Fruit fly (Drosophila melanogaster) whole organism, embryonic: Measurements from ENCODE around the gene Cdk1.
A peak's percentile ranks its signal among the peaks of the same experiment; 100 is the strongest.

ENCODE experiments used
- Ada2b ChIP-seq: fragments of 200-800 bp; sonication (Bioruptor generic); IDR thresholded peaks from 2 replicates; pipeline ENCODE4 v1.3.6; 2022; ENCODE audit warnings: missing biosample characterization, missing genetic modification characterization
- Bgb ChIP-seq: fragments of 200-800 bp; sonication (Bioruptor generic); IDR thresholded peaks from 2 replicates; pipeline ENCODE4 v1.3.6; 2022; ENCODE audit warnings: missing biosample characterization, missing genetic modification characterization; ENCODE audit not compliant: partially characterized antibody
- CG10431 ChIP-seq: fragments of 200-800 bp; sonication (Bioruptor generic); optimal IDR thresholded peaks from 3 replicates; lab custom pipeline; 2018; ENCODE audit warnings: missing biosample characterization, mild to moderate bottlenecking, missing genetic modification characterization
- CG16779 ChIP-seq: fragments of 200-800 bp; sonication (Bioruptor generic); IDR thresholded peaks from 2 replicates; pipeline ENCODE4 v1.3.6; 2022; ENCODE audit warnings: missing biosample characterization, missing genetic modification characterization
- CG16863 ChIP-seq: fragments of 200-800 bp; sonication (Bioruptor generic); optimal IDR thresholded peaks from 3 replicates; lab custom pipeline; 2016; ENCODE audit warnings: missing biosample characterization, missing genetic modification characterization
- CG17802 ChIP-seq: fragments of 200-800 bp; sonication (Bioruptor generic); optimal IDR thresholded peaks from 2 replicates; lab custom pipeline; 2018; ENCODE audit warnings: missing biosample characterization, mild to moderate bottlenecking, missing genetic modification characterization, moderate library complexity
- CG2199 ChIP-seq: fragments of 200-800 bp; sonication (Bioruptor generic); IDR thresholded peaks from 3 replicates; pipeline ENCODE4 v1.3.6; 2022; ENCODE audit warnings: missing biosample characterization, missing genetic modification characterization
- CG30403 ChIP-seq: fragments of 200-800 bp; sonication (Bioruptor generic); optimal IDR thresholded peaks from 3 replicates; lab custom pipeline; 2016; ENCODE audit warnings: missing biosample characterization, missing genetic modification characterization
- CG31365 ChIP-seq: fragments of 200-800 bp; sonication (Bioruptor generic); optimal IDR thresholded peaks from 2 replicates; lab custom pipeline; 2018; ENCODE audit warnings: missing biosample characterization, mild to moderate bottlenecking, missing genetic modification characterization
- CG4360 ChIP-seq: fragments of 200-800 bp; sonication (Bioruptor generic); IDR thresholded peaks from 2 replicates; pipeline ENCODE4 v1.3.6; 2022; ENCODE audit warnings: missing biosample characterization, missing genetic modification characterization
- CG43689 ChIP-seq: fragments of 200-800 bp; sonication (Bioruptor generic); IDR thresholded peaks from 2 replicates; pipeline ENCODE4 v1.3.6; 2022; ENCODE audit warnings: missing biosample characterization, missing genetic modification characterization
- CG6175 ChIP-seq: fragments of 200-800 bp; sonication (Bioruptor generic); IDR thresholded peaks from 3 replicates; pipeline ENCODE4 v1.3.6; 2022; ENCODE audit warnings: missing biosample characterization, missing genetic modification characterization
- CG8924 ChIP-seq: fragments of 200-800 bp; optimal IDR thresholded peaks from 3 replicates; lab custom pipeline; 2019; ENCODE audit warnings: missing biosample characterization, mild to moderate bottlenecking, missing genetic modification characterization, moderate library complexity
- CG9876 ChIP-seq: fragments of 200-800 bp; sonication (Bioruptor generic); optimal IDR thresholded peaks from 2 replicates; lab custom pipeline; 2016; ENCODE audit warnings: missing biosample characterization, missing genetic modification characterization
- D19B ChIP-seq: fragments of 200-800 bp; sonication (Bioruptor generic); optimal IDR thresholded peaks from 2 replicates; lab custom pipeline; 2017; ENCODE audit warnings: missing biosample characterization, mild to moderate bottlenecking, missing genetic modification characterization
- Deaf1 ChIP-seq: fragments of 200-800 bp; optimal IDR thresholded peaks from 3 replicates; lab custom pipeline; 2019; ENCODE audit warnings: missing biosample characterization, mild to moderate bottlenecking, missing genetic modification characterization, moderate library complexity
- Dip2 ChIP-seq: fragments of 200-800 bp; sonication (Bioruptor generic); IDR thresholded peaks from 2 replicates; pipeline ENCODE4 v1.3.6; 2022; ENCODE audit warnings: missing biosample characterization, missing genetic modification characterization
- Ets65A ChIP-seq: fragments of 200-800 bp; sonication (Bioruptor generic); peaks from one replicate; lab custom pipeline; 2016; ENCODE audit warnings: missing biosample characterization, missing genetic modification characterization
- HLH4C ChIP-seq: fragments of 200-800 bp; sonication (Bioruptor generic); IDR thresholded peaks from 3 replicates; pipeline ENCODE4 v1.3.6; 2022; ENCODE audit warnings: missing biosample characterization, missing genetic modification characterization; ENCODE audit not compliant: partially characterized antibody
- HmgD ChIP-seq: fragments of 200-800 bp; sonication (Bioruptor generic); optimal IDR thresholded peaks from 3 replicates; lab custom pipeline; 2016; ENCODE audit warnings: missing biosample characterization, missing genetic modification characterization
- Hmx ChIP-seq: fragments of 200-800 bp; sonication (Bioruptor generic); optimal IDR thresholded peaks from 2 replicates; lab custom pipeline; 2016; ENCODE audit warnings: missing biosample characterization, missing genetic modification characterization
- Lpt ChIP-seq: fragments of >200 bp; optimal IDR thresholded peaks from 2 replicates; lab custom pipeline; 2018; ENCODE audit warnings: missing biosample characterization, missing genetic modification characterization
- Max ChIP-seq: fragments of 200-800 bp; sonication (Bioruptor generic); optimal IDR thresholded peaks from 2 replicates; lab custom pipeline; 2016; ENCODE audit warnings: missing biosample characterization, mild to moderate bottlenecking, missing genetic modification characterization
- Scr ChIP-seq: fragments of 200-800 bp; sonication (Bioruptor generic); IDR thresholded peaks from 2 replicates; pipeline ENCODE4 v1.3.6; 2022; ENCODE audit warnings: missing biosample characterization, missing genetic modification characterization; ENCODE audit not compliant: partially characterized antibody
- Xrp1 ChIP-seq: fragments of 200-800 bp; sonication (Bioruptor generic); IDR thresholded peaks from 2 replicates; pipeline ENCODE4 v1.3.6; 2022; ENCODE audit warnings: missing biosample characterization, missing genetic modification characterization
- ac ChIP-seq: fragments of 200-800 bp; sonication (Bioruptor generic); optimal IDR thresholded peaks from 3 replicates; lab custom pipeline; 2017; ENCODE audit warnings: missing biosample characterization, mild to moderate bottlenecking, missing genetic modification characterization
- ato ChIP-seq: fragments of 200-800 bp; sonication (Bioruptor generic); IDR thresholded peaks from 2 replicates; pipeline ENCODE4 v1.3.6; 2022; ENCODE audit warnings: missing biosample characterization, missing genetic modification characterization; ENCODE audit not compliant: partially characterized antibody
- cas ChIP-seq: fragments of 200-800 bp; sonication (Bioruptor generic); IDR thresholded peaks from 2 replicates; pipeline ENCODE4 v1.3.6; 2022; ENCODE audit warnings: missing biosample characterization, missing genetic modification characterization
- cwo ChIP-seq: fragments of 200-800 bp; sonication (Bioruptor generic); optimal IDR thresholded peaks from 3 replicates; lab custom pipeline; 2017; ENCODE audit warnings: missing biosample characterization, missing genetic modification characterization, mild to moderate bottlenecking, moderate library complexity, missing genetic modification reagents
- disco-r ChIP-seq: fragments of 200-800 bp; sonication (Bioruptor generic); optimal IDR thresholded peaks from 2 replicates; lab custom pipeline; 2016; ENCODE audit warnings: missing biosample characterization, missing genetic modification characterization
- fd3F ChIP-seq: fragments of 200-800 bp; sonication (Bioruptor generic); optimal IDR thresholded peaks from 2 replicates; lab custom pipeline; 2018; ENCODE audit warnings: missing biosample characterization, mild to moderate bottlenecking, missing genetic modification characterization, moderate library complexity
- fd64A ChIP-seq: fragments of 200-800 bp; sonication (Bioruptor generic); optimal IDR thresholded peaks from 3 replicates; lab custom pipeline; 2018; ENCODE audit warnings: missing biosample characterization, mild to moderate bottlenecking, missing genetic modification characterization
- grn ChIP-seq: fragments of 200-800 bp; sonication (Bioruptor generic); optimal IDR thresholded peaks from 3 replicates; lab custom pipeline; 2017; ENCODE audit warnings: missing biosample characterization, missing genetic modification characterization
- gsb-n ChIP-seq: fragments of 200-800 bp; sonication (Bioruptor generic); optimal IDR thresholded peaks from 3 replicates; lab custom pipeline; 2018; ENCODE audit warnings: missing biosample characterization, mild to moderate bottlenecking, missing genetic modification characterization
- h ChIP-seq: fragments of >200 bp; optimal IDR thresholded peaks from 2 replicates; lab custom pipeline; 2017
- inv ChIP-seq: fragments of 200-800 bp; sonication (Bioruptor generic); IDR thresholded peaks from 2 replicates; pipeline ENCODE4 v1.3.6; 2022; ENCODE audit warnings: missing biosample characterization, missing genetic modification characterization; ENCODE audit not compliant: partially characterized antibody
- kay ChIP-seq: fragments of 200-800 bp; sonication (Bioruptor generic); optimal IDR thresholded peaks from 2 replicates; lab custom pipeline; 2016; ENCODE audit warnings: missing biosample characterization, missing genetic modification characterization
- klu ChIP-seq: fragments of 200-800 bp; sonication (Bioruptor generic); IDR thresholded peaks from 2 replicates; pipeline ENCODE4 v1.3.6; 2022; ENCODE audit warnings: missing biosample characterization, missing genetic modification characterization
- phol ChIP-seq: fragments of 200-800 bp; sonication (Bioruptor generic); optimal IDR thresholded peaks from 3 replicates; lab custom pipeline; 2018; ENCODE audit warnings: missing biosample characterization, mild to moderate bottlenecking, missing genetic modification characterization, moderate library complexity
- prd ChIP-seq, 3 experiments: fragments of >200 bp in 2 of 3; fragments of 200-800 bp in 1 of 3; sonication (Bioruptor generic) in 1 of 3; optimal IDR thresholded peaks in 2 of 3; IDR thresholded peaks in 1 of 3; 2 replicates in 2 of 3; 3 replicates in 1 of 3; pipeline versions ENCODE4 v1.3.6 to Lab custom; 2017 to 2022; ENCODE audit warnings: missing biosample characterization in 1 of 3, missing genetic modification characterization in 1 of 3
- ranshi ChIP-seq: fragments of 200-800 bp; sonication (Bioruptor generic); IDR thresholded peaks from 2 replicates; pipeline ENCODE4 v1.3.6; 2022; ENCODE audit warnings: missing biosample characterization, missing genetic modification characterization
- salm ChIP-seq: fragments of 200-800 bp; sonication (Bioruptor generic); optimal IDR thresholded peaks from 2 replicates; lab custom pipeline; 2018; ENCODE audit warnings: missing biosample characterization, mild to moderate bottlenecking, missing genetic modification characterization
- sc ChIP-seq, 3 experiments: fragments of >200 bp in 2 of 3; fragments of 200-800 bp in 1 of 3; sonication (Bioruptor generic) in 1 of 3; optimal IDR thresholded peaks; 2 replicates in 2 of 3; 3 replicates in 1 of 3; lab custom pipeline; 2017; ENCODE audit warnings: mild to moderate bottlenecking in 1 of 3, missing biosample characterization in 1 of 3, missing genetic modification characterization in 1 of 3, missing genetic modification reagents in 1 of 3
- sens-2 ChIP-seq: fragments of 200-800 bp; sonication (Bioruptor generic); IDR thresholded peaks from 2 replicates; pipeline ENCODE4 v1.3.6; 2022; ENCODE audit warnings: missing biosample characterization, missing genetic modification characterization
- slp2 ChIP-seq: fragments of 200-800 bp; sonication (Bioruptor generic); optimal IDR thresholded peaks from 2 replicates; lab custom pipeline; 2016; ENCODE audit warnings: missing biosample characterization, missing genetic modification characterization
- sr ChIP-seq: fragments of 200-800 bp; sonication (Bioruptor generic); IDR thresholded peaks from 3 replicates; pipeline ENCODE4 v1.3.6; 2022; ENCODE audit warnings: missing biosample characterization, missing genetic modification characterization
- ssp ChIP-seq: fragments of 200-800 bp; sonication (Bioruptor generic); IDR thresholded peaks from 2 replicates; pipeline ENCODE4 v1.3.6; 2022; ENCODE audit warnings: missing biosample characterization, missing genetic modification characterization
- tap ChIP-seq: fragments of 200-800 bp; optimal IDR thresholded peaks from 3 replicates; lab custom pipeline; 2019; ENCODE audit warnings: missing biosample characterization, mild to moderate bottlenecking, missing genetic modification characterization, moderate library complexity
- unc-4 ChIP-seq: fragments of 200-800 bp; sonication (Bioruptor generic); IDR thresholded peaks from 2 replicates; pipeline ENCODE4 v1.3.6; 2022; ENCODE audit warnings: missing biosample characterization, missing genetic modification characterization; ENCODE audit not compliant: partially characterized antibody
- wor ChIP-seq: fragments of 200-800 bp; sonication (Bioruptor generic); IDR thresholded peaks from 2 replicates; pipeline ENCODE4 v1.3.6; 2022; ENCODE audit warnings: missing biosample characterization, missing genetic modification characterization

Cdk1 gene

dm6 chr2L:10339212-10339721 lies 46.8 kb downstream of the Cdk1 start, which contains the start of gene SamDC (continued):
- TF ChIP-seq HmgD (GFP tag; lab: Kevin White, UChicago) = peak; percentile 27
- TF ChIP-seq ssp (GFP tag; lab: Robert Waterston, UW) = peak; percentile 98
- TF ChIP-seq h (lab: Kevin White, UChicago) = no peak
- no peak for TF ChIP-seq tap (tag; lab: Kevin White, UChicago)
- TF ChIP-seq wor (GFP tag; lab: Robert Waterston, UW) = no peak
- TF ChIP-seq unc-4 (GFP tag; lab: Robert Waterston, UW) = peak; percentile 77
- peak; percentile 4 for TF ChIP-seq Max (GFP tag; lab: Kevin White, UChicago)
- peak; percentile 24 for TF ChIP-seq gsb-n (tag; lab: Kevin White, UChicago)
- TF ChIP-seq fd64A (GFP tag; lab: Kevin White, UChicago) = no peak
- TF ChIP-seq CG30403 (GFP tag; lab: Kevin White, UChicago) = peak; percentile 55
- no peak for TF ChIP-seq CG16779
- TF ChIP-seq inv = peak; percentile 81
- no peak for TF ChIP-seq CG43689 (GFP tag; lab: Robert Waterston, UW)
- no peak for TF ChIP-seq klu (GFP tag; lab: Robert Waterston, UW)
- no peak for TF ChIP-seq cwo
- no peak for TF ChIP-seq D19B (GFP tag; lab: Kevin White, UChicago)
- TF ChIP-seq CG6175 (GFP tag; lab: Robert Waterston, UW) = no peak
- TF ChIP-seq prd (optimal IDR thresholded peaks at IDR 0.05; lab: Kevin White, UChicago) = no peak
- TF ChIP-seq prd (GFP tag; IDR thresholded peaks at IDR 0.05; lab: Robert Waterston, UW) = no peak; the same call in 1 of the 3 replicates
- no peak for TF ChIP-seq Deaf1
- TF ChIP-seq Bgb = peak; percentile 93
- TF ChIP-seq Scr (GFP tag; lab: Robert Waterston, UW) = peak; percentile 85
- no peak for TF ChIP-seq ac (GFP tag; lab: Kevin White, UChicago)
- TF ChIP-seq CG4360 (GFP tag; lab: Robert Waterston, UW) = 0 out of 2 replicates have a peak, but pooled peaks have one; percentile 31
- TF ChIP-seq HLH4C (GFP tag; lab: Robert Waterston, UW) = peak; percentile 76
- TF ChIP-seq CG31365 (tag; lab: Kevin White, UChicago) = no peak
- TF ChIP-seq ranshi (GFP tag; lab: Robert Waterston, UW) = no peak
- TF ChIP-seq ato = peak; percentile 79
- TF ChIP-seq CG17802 (tag; lab: Kevin White, UChicago) = peak; percentile 91
- TF ChIP-seq salm = peak; percentile 14
- no peak for TF ChIP-seq CG9876 (GFP tag; lab: Kevin White, UChicago)
- peak; percentile 99 for TF ChIP-seq grn (GFP tag; lab: Kevin White, UChicago)
- TF ChIP-seq Dip2 = no peak
- peak; percentile 25 for TF ChIP-seq fd3F
- TF ChIP-seq Ets65A = peak; percentile 14
- no peak for TF ChIP-seq sens-2 (GFP tag; lab: Robert Waterston, UW)
- TF ChIP-seq phol = peak; percentile 42
- TF ChIP-seq Xrp1 = peak; percentile 32; the same call in 1 of the 2 replicates
- no peak for TF ChIP-seq slp2 (GFP tag; lab: Kevin White, UChicago)
- 0 out of 2 replicates have a peak, but pooled peaks have one; percentile 13 for TF ChIP-seq cas (GFP tag; lab: Robert Waterston, UW)
- TF ChIP-seq CG8924 (tag; lab: Kevin White, UChicago) = peak; percentile 63
- TF ChIP-seq CG16863 (GFP tag; lab: Kevin White, UChicago) = no peak
- peak; percentile 63 for TF ChIP-seq Ada2b (GFP tag; lab: Robert Waterston, UW)
- TF ChIP-seq CG2199 (GFP tag; lab: Robert Waterston, UW) = peak; percentile 67; the same call in 2 of the 3 replicates
- TF ChIP-seq sc (optimal IDR thresholded peaks at IDR 0.05; lab: Kevin White, UChicago) = no peak
- no peak for TF ChIP-seq sc (GFP tag; optimal IDR thresholded peaks at IDR 0.05; lab: Kevin White, UChicago)
- no peak for TF ChIP-seq Lpt (GFP tag; lab: Kevin White, UChicago)
- TF ChIP-seq disco-r (GFP tag; lab: Kevin White, UChicago) = no peak
- no peak for TF ChIP-seq sr
- no peak for TF ChIP-seq Hmx
- TF ChIP-seq CG10431 (GFP tag; lab: Kevin White, UChicago) = no peak
- TF ChIP-seq kay (GFP tag; lab: Kevin White, UChicago) = no peak
